Worm (Caenorhabditis elegans): ENCODE data around the gene Y41E3.19.

Gene Y41E3.19

ce11 chrIV:15053271-15053670 is 2.7 kb upstream of the Y41E3.19 start, which contains the start of gene srt-47:
Gene srt-47, minus strand, starts transcription at chrIV:15053371.
- TF ChIP-seq nhr-237 (tag; optimal IDR thresholded peaks at IDR 0.05) (no peak), pha-4 (tag; optimal IDR thresholded peaks at IDR 0.05) (no peak), ztf-11 (tag; optimal IDR thresholded peaks at IDR 0.05) (no peak), ceh-39 (tag; optimal IDR thresholded peaks at IDR 0.05) (no peak), nhr-2 (tag; optimal IDR thresholded peaks at IDR 0.05) (no peak), bed-3 (GFP tag; optimal IDR thresholded peaks at IDR 0.05) (no peak), hlh-1 (tag; optimal IDR thresholded peaks at IDR 0.05) (no peak), M03D4.4 (tag; optimal IDR thresholded peaks at IDR 0.05) (no peak), sem-2 (GFP tag; optimal IDR thresholded peaks at IDR 0.05) (no peak), nhr-12 (tag; optimal IDR thresholded peaks at IDR 0.05) (no peak), tbx-8 (GFP tag; optimal IDR thresholded peaks at IDR 0.05) (no peak), drap-1 (GFP tag; optimal IDR thresholded peaks at IDR 0.05) (no peak), ham-2 (GFP tag; optimal IDR thresholded peaks at IDR 0.05) (no peak), elt-3 (tag; optimal IDR thresholded peaks at IDR 0.05) (no peak)

- TF ChIP-seq ztf-11 (tag; optimal IDR thresholded peaks at IDR 0.05) (no peak), sem-2 (GFP tag; optimal IDR thresholded peaks at IDR 0.05) (no peak), blmp-1 (tag; optimal IDR thresholded peaks at IDR 0.05) (no peak), mep-1 (tag; optimal IDR thresholded peaks at IDR 0.05) (no peak), unc-120 (tag; optimal IDR thresholded peaks at IDR 0.05; ENCODE audit: poor library complexity, severe bottlenecking) (no peak), cnd-1 (tag; optimal IDR thresholded peaks at IDR 0.05) (no peak), nhr-76 (tag; optimal IDR thresholded peaks at IDR 0.05) (no peak), sptf-1 (tag; optimal IDR thresholded peaks at IDR 0.05) (no peak), mls-2 (tag; optimal IDR thresholded peaks at IDR 0.05) (no peak), mab-5 (tag; optimal IDR thresholded peaks at IDR 0.05) (no peak), ham-2 (GFP tag; optimal IDR thresholded peaks at IDR 0.05) (no peak), drap-1 (GFP tag; optimal IDR thresholded peaks at IDR 0.05) (no peak)
Measured at ce11 chrIV:15057994-15058393, 2.1 kb downstream of the Y41E3.19 start, which contains the start of gene Y41E3.13. Gene Y41E3.13, plus strand, starts transcription at chrIV:15058294.

ce11 chrIV:15063789-15064188 is 7.9 kb downstream of the Y41E3.19 start:
- TF ChIP-seq pha-4 (tag; optimal IDR thresholded peaks at IDR 0.05): no peak
- peak; percentile 91 for TF ChIP-seq zip-8 (tag; optimal IDR thresholded peaks at IDR 0.05)

ce11 chrIV:15065653-15066052 is 9.7 kb downstream of the Y41E3.19 start, which contains the start of gene Y41E3.18:
Gene Y41E3.18, minus strand, starts transcription at chrIV:15065753.
- TF ChIP-seq nhr-12 (tag; optimal IDR thresholded peaks at IDR 0.05): no peak
- no peak for TF ChIP-seq lin-13 (tag; optimal IDR thresholded peaks at IDR 0.05)
- TF ChIP-seq drap-1 (GFP tag; optimal IDR thresholded peaks at IDR 0.05): no peak
- no peak for TF ChIP-seq snpc-4 (tag; optimal IDR thresholded peaks at IDR 0.05)
- no peak for TF ChIP-seq elt-3 (tag; optimal IDR thresholded peaks at IDR 0.05)
- no peak for TF ChIP-seq sptf-1 (tag; optimal IDR thresholded peaks at IDR 0.05)
- no peak for TF ChIP-seq flh-1 (GFP tag; optimal IDR thresholded peaks at IDR 0.05)
- no peak for TF ChIP-seq ceh-43 (GFP tag; optimal IDR thresholded peaks at IDR 0.05)
- TF ChIP-seq unc-39 (tag; optimal IDR thresholded peaks at IDR 0.05): no peak
- no peak for TF ChIP-seq ceh-83 (GFP tag; optimal IDR thresholded peaks at IDR 0.05)
- no peak for TF ChIP-seq mab-5 (tag; optimal IDR thresholded peaks at IDR 0.05)

ce11 chrIV:15068818-15069217 is 12.9 kb downstream of the Y41E3.19 start, which contains the start of gene srt-48:
Gene srt-48, minus strand, starts transcription at chrIV:15068918.
- TF ChIP-seq snpc-4 (tag; optimal IDR thresholded peaks at IDR 0.05) (no peak), lin-32 (GFP tag; optimal IDR thresholded peaks at IDR 0.05) (no peak), pha-4 (tag; optimal IDR thresholded peaks at IDR 0.05) (no peak), elt-3 (tag; optimal IDR thresholded peaks at IDR 0.05) (no peak), nhr-2 (tag; optimal IDR thresholded peaks at IDR 0.05) (no peak), lin-13 (tag; optimal IDR thresholded peaks at IDR 0.05) (no peak), lsy-2 (tag; optimal IDR thresholded peaks at IDR 0.05) (no peak), sptf-1 (tag; optimal IDR thresholded peaks at IDR 0.05) (no peak), unc-62 (GFP tag; optimal IDR thresholded peaks at IDR 0.05) (no peak), elt-1 (tag; optimal IDR thresholded peaks at IDR 0.05; ENCODE audit: borderline replicate concordance, insufficient read depth) (no peak), nhr-237 (tag; optimal IDR thresholded peaks at IDR 0.05) (no peak), M03D4.4 (tag; optimal IDR thresholded peaks at IDR 0.05) (no peak), sem-2 (GFP tag; optimal IDR thresholded peaks at IDR 0.05) (no peak), unc-120 (tag; optimal IDR thresholded peaks at IDR 0.05; ENCODE audit: poor library complexity, severe bottlenecking) (no peak)

All from whole organism, mixed stage, embryonic.